Fruit fly (Drosophila melanogaster) whole organism, wandering third instar larva: Measurements from ENCODE around the gene Hip14.

Experiments
- Hnf4 ChIP-seq: fragments of 200-800 bp; sonication (Bioruptor generic); optimal IDR thresholded peaks from 2 replicates; lab custom pipeline; 2016; ENCODE audit warnings: missing biosample characterization, mild to moderate bottlenecking, missing genetic modification characterization
- OdsH ChIP-seq: fragments of 200-800 bp; sonication (Bioruptor generic); optimal IDR thresholded peaks from 2 replicates; lab custom pipeline; 2016; ENCODE audit warnings: missing biosample characterization, mild to moderate bottlenecking, missing genetic modification characterization
- dl ChIP-seq, 2 experiments: fragments of 175-275, 200-275 bp in 1 of 2; fragments of 200-275 bp in 1 of 2; sonication (Bioruptor generic); optimal IDR thresholded peaks; lab custom pipeline; 2018; ENCODE audit warnings: mild to moderate bottlenecking in 2 of 2, missing biosample characterization in 2 of 2, missing genetic modification characterization in 2 of 2, moderate library complexity in 2 of 2; ENCODE audit not compliant: partially characterized antibody in 2 of 2, insufficient read depth in 1 of 2
- h ChIP-seq: fragments of 200-800 bp; sonication (Bioruptor generic); optimal IDR thresholded peaks from 3 replicates; lab custom pipeline; 2016; ENCODE audit warnings: missing biosample characterization, mild to moderate bottlenecking, missing genetic modification characterization
- sv ChIP-seq: fragments of 200-800 bp; sonication (Bioruptor generic); optimal IDR thresholded peaks from 3 replicates; lab custom pipeline; 2016; ENCODE audit warnings: missing biosample characterization, missing genetic modification characterization

DNA sequence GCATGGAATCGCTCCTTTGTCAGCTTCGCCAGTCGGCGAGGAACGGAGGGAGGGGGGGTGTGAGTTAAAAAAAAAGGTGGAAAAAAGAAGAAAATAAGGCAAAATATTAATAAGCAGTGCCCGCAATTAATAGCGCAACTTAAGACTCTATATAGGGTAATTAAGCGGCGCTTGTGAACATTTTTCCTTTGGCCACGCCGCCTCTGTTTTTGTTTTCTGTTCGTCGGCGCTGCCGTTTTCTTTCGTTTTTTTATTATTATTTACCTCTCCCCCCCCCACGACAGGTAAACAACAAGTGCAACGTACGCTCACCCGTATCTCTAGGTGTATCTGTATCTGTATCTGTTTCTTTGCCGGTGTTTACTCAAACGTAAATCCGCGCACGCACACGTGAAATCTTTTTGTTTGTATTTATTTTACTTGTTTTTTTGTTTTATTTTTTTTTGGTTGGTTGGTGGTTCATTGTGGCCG lies 39.2 kb downstream of the Hip14 start:
- TF ChIP-seq sv (GFP tag; lab: Kevin White, UChicago), result peak; percentile 1
- TF ChIP-seq h (GFP tag; lab: Kevin White, UChicago), result peak; percentile 54
- TF ChIP-seq dl (GFP tag; optimal IDR thresholded peaks at IDR 0.05; lab: Kevin White, UChicago; ENCODE audit: insufficient read depth in 1 of 2, partially characterized antibody in 2 of 2), result no peak
- no peak for TF ChIP-seq Hnf4 (GFP tag; lab: Kevin White, UChicago)
- peak; percentile 10 for TF ChIP-seq OdsH (GFP tag; lab: Kevin White, UChicago)
